Fruit fly (Drosophila melanogaster) whole organism, embryonic: Measurements from ENCODE around the gene CG5381.
A peak's percentile ranks its signal among the peaks of the same experiment; 100 is the strongest.

Source experiments
- ATbp ChIP-seq: fragments of 200-800 bp; sonication (Bioruptor generic); optimal IDR thresholded peaks from 2 replicates; lab custom pipeline; 2017; ENCODE audit warnings: missing biosample characterization, mild to moderate bottlenecking, missing genetic modification characterization, missing genetic modification reagents
- Atf3 ChIP-seq: fragments of 200-800 bp; sonication (Bioruptor generic); optimal IDR thresholded peaks from 3 replicates; lab custom pipeline; 2016; ENCODE audit warnings: missing biosample characterization, missing genetic modification characterization
- Bdp1 ChIP-seq: fragments of 200-800 bp; sonication (Bioruptor generic); optimal IDR thresholded peaks from 3 replicates; lab custom pipeline; 2016; ENCODE audit warnings: missing biosample characterization, missing genetic modification characterization
- C15 ChIP-seq: fragments of 200-800 bp; sonication (Bioruptor generic); IDR thresholded peaks from 3 replicates; pipeline ENCODE4 v1.3.6; 2022; ENCODE audit warnings: missing biosample characterization, missing genetic modification characterization
- CG10321 ChIP-seq: fragments of 200-800 bp; sonication (Bioruptor generic); IDR thresholded peaks from 2 replicates; pipeline ENCODE4 v1.3.6; 2022; ENCODE audit warnings: missing biosample characterization, missing genetic modification characterization
- CG10462 ChIP-seq: fragments of 200-800 bp; sonication (Bioruptor generic); optimal IDR thresholded peaks from 2 replicates; lab custom pipeline; 2016; ENCODE audit warnings: missing biosample characterization, missing genetic modification characterization
- CG10654 ChIP-seq: fragments of 200-800 bp; sonication (Bioruptor generic); optimal IDR thresholded peaks from 2 replicates; lab custom pipeline; 2016; ENCODE audit warnings: missing biosample characterization, missing genetic modification characterization
- CG11696 ChIP-seq: fragments of 200-800 bp; sonication (Bioruptor generic); IDR thresholded peaks from 2 replicates; pipeline ENCODE4 v1.3.6; 2022; ENCODE audit warnings: missing biosample characterization, missing genetic modification characterization
- CG12155 ChIP-seq: fragments of 200-800 bp; sonication (Bioruptor generic); optimal IDR thresholded peaks from 3 replicates; lab custom pipeline; 2016; ENCODE audit warnings: missing biosample characterization, missing genetic modification characterization
- CG13894 ChIP-seq: fragments of 200-800 bp; sonication (Bioruptor generic); optimal IDR thresholded peaks from 3 replicates; lab custom pipeline; 2018; ENCODE audit warnings: missing biosample characterization, mild to moderate bottlenecking, missing genetic modification characterization, moderate library complexity
- CG15479 ChIP-seq: fragments of 200-800 bp; sonication (Bioruptor generic); optimal IDR thresholded peaks from 3 replicates; lab custom pipeline; 2019; ENCODE audit warnings: missing biosample characterization, mild to moderate bottlenecking, missing genetic modification characterization, moderate library complexity
- CG15514 ChIP-seq: fragments of 200-800 bp; sonication (Bioruptor generic); optimal IDR thresholded peaks from 3 replicates; lab custom pipeline; 2017; ENCODE audit warnings: missing biosample characterization, missing genetic modification characterization, mild to moderate bottlenecking, moderate library complexity, missing genetic modification reagents
- CG1603 ChIP-seq: fragments of 200-800 bp; sonication (Bioruptor generic); optimal IDR thresholded peaks from 2 replicates; lab custom pipeline; 2019; ENCODE audit warnings: missing biosample characterization, mild to moderate bottlenecking, missing genetic modification characterization, moderate library complexity
- CG16813 ChIP-seq: fragments of 200-800 bp; sonication (Bioruptor generic); IDR thresholded peaks from 3 replicates; pipeline ENCODE4 v1.3.6; 2022; ENCODE audit warnings: missing biosample characterization, missing genetic modification characterization; ENCODE audit not compliant: partially characterized antibody
- CG17328 ChIP-seq: fragments of 200-800 bp; sonication (Bioruptor generic); IDR thresholded peaks from 2 replicates; pipeline ENCODE4 v1.3.6; 2022; ENCODE audit warnings: missing biosample characterization, missing genetic modification characterization
- CG2199 ChIP-seq: fragments of 200-800 bp; sonication (Bioruptor generic); IDR thresholded peaks from 3 replicates; pipeline ENCODE4 v1.3.6; 2022; ENCODE audit warnings: missing biosample characterization, missing genetic modification characterization
- CG3995 ChIP-seq: fragments of 200-800 bp; sonication (Bioruptor generic); optimal IDR thresholded peaks from 3 replicates; lab custom pipeline; 2016; ENCODE audit warnings: missing biosample characterization, missing genetic modification characterization
- CG4854 ChIP-seq: fragments of 200-800 bp; sonication (Bioruptor generic); optimal IDR thresholded peaks from 2 replicates; lab custom pipeline; 2016; ENCODE audit warnings: missing biosample characterization, missing genetic modification characterization, inconsistent platforms
- CG5180 ChIP-seq: fragments of 200-800 bp; sonication (Bioruptor generic); optimal IDR thresholded peaks from 3 replicates; lab custom pipeline; 2017; ENCODE audit warnings: missing biosample characterization, missing genetic modification characterization, mild to moderate bottlenecking, moderate library complexity, missing genetic modification reagents
- CG7271 ChIP-seq: fragments of 200-800 bp; sonication (Bioruptor generic); optimal IDR thresholded peaks from 2 replicates; lab custom pipeline; 2018; ENCODE audit warnings: missing biosample characterization, mild to moderate bottlenecking, missing genetic modification characterization, moderate library complexity
- CG7372 ChIP-seq: fragments of 200-800 bp; sonication (Bioruptor generic); IDR thresholded peaks from 2 replicates; pipeline ENCODE4 v1.3.6; 2022; ENCODE audit warnings: missing biosample characterization, missing genetic modification characterization
- CG9876 ChIP-seq: fragments of 200-800 bp; sonication (Bioruptor generic); optimal IDR thresholded peaks from 2 replicates; lab custom pipeline; 2016; ENCODE audit warnings: missing biosample characterization, missing genetic modification characterization
- D19B ChIP-seq: fragments of 200-800 bp; sonication (Bioruptor generic); optimal IDR thresholded peaks from 2 replicates; lab custom pipeline; 2017; ENCODE audit warnings: missing biosample characterization, mild to moderate bottlenecking, missing genetic modification characterization
- Dek ChIP-seq: fragments of 200-800 bp; sonication (Bioruptor generic); optimal IDR thresholded peaks from 3 replicates; lab custom pipeline; 2019; ENCODE audit warnings: missing biosample characterization, mild to moderate bottlenecking, missing genetic modification characterization, moderate library complexity
- E2f2 ChIP-seq: fragments of 200-800 bp; sonication (Bioruptor generic); IDR thresholded peaks from 2 replicates; pipeline ENCODE4 v1.3.6; 2022; ENCODE audit warnings: missing biosample characterization, missing genetic modification characterization
- Gsc ChIP-seq: fragments of 200-800 bp; sonication (Bioruptor generic); IDR thresholded peaks from 2 replicates; pipeline ENCODE4 v1.3.6; 2022; ENCODE audit warnings: missing biosample characterization, missing genetic modification characterization
- H15 ChIP-seq: fragments of 200-800 bp; sonication (Bioruptor generic); IDR thresholded peaks from 3 replicates; pipeline ENCODE4 v1.3.6; 2022; ENCODE audit warnings: missing biosample characterization, missing genetic modification characterization
- Hand ChIP-seq: fragments of 200-800 bp; sonication (Bioruptor generic); optimal IDR thresholded peaks from 2 replicates; lab custom pipeline; 2017; ENCODE audit warnings: mild to moderate bottlenecking, missing biosample characterization, missing genetic modification reagents, missing genetic modification characterization
- Hey ChIP-seq: fragments of 200-800 bp; sonication (Bioruptor generic); optimal IDR thresholded peaks from 3 replicates; lab custom pipeline; 2018; ENCODE audit warnings: missing biosample characterization, mild to moderate bottlenecking, missing genetic modification characterization
- Meics ChIP-seq: fragments of 200-800 bp; sonication (Bioruptor generic); optimal IDR thresholded peaks from 2 replicates; lab custom pipeline; 2017; ENCODE audit warnings: missing biosample characterization, mild to moderate bottlenecking, missing genetic modification characterization
- NC2β ChIP-seq: fragments of 200-800 bp; sonication (Bioruptor generic); optimal IDR thresholded peaks from 2 replicates; lab custom pipeline; 2016; ENCODE audit warnings: missing biosample characterization, missing genetic modification characterization
- Oli ChIP-seq: fragments of 200-800 bp; sonication (Bioruptor generic); optimal IDR thresholded peaks from 2 replicates; lab custom pipeline; 2018; ENCODE audit warnings: missing biosample characterization, mild to moderate bottlenecking, missing genetic modification characterization, moderate library complexity
- Pdp1 ChIP-seq, 2 experiments: fragments of 200-800 bp; sonication (Bioruptor generic); optimal IDR thresholded peaks; 3 replicates each; lab custom pipeline; 2016; ENCODE audit warnings: missing biosample characterization in 2 of 2, missing genetic modification characterization in 2 of 2, mild to moderate bottlenecking in 1 of 2, moderate library complexity in 1 of 2
- Ptx1 ChIP-seq: fragments of 200-800 bp; sonication (Bioruptor generic); IDR thresholded peaks from 2 replicates; pipeline ENCODE4 v1.3.6; 2022; ENCODE audit warnings: missing biosample characterization, missing genetic modification characterization
- Ravus ChIP-seq: fragments of 200-800 bp; sonication (Bioruptor generic); IDR thresholded peaks from 2 replicates; pipeline ENCODE4 v1.3.6; 2022; ENCODE audit warnings: missing biosample characterization, missing genetic modification characterization
- Rx ChIP-seq: fragments of 200-800 bp; sonication (Bioruptor generic); IDR thresholded peaks from 2 replicates; pipeline ENCODE4 v1.3.6; 2022; ENCODE audit warnings: missing biosample characterization, missing genetic modification characterization
- Six4 ChIP-seq: fragments of 200-800 bp; sonication (Bioruptor generic); optimal IDR thresholded peaks from 2 replicates; lab custom pipeline; 2016; ENCODE audit warnings: missing biosample characterization, missing genetic modification characterization
- Sry-δ ChIP-seq: fragments of 200-800 bp; sonication (Bioruptor generic); optimal IDR thresholded peaks from 2 replicates; lab custom pipeline; 2016; ENCODE audit warnings: missing biosample characterization, missing genetic modification characterization
- aop ChIP-seq: fragments of 200-800 bp; sonication (Bioruptor generic); IDR thresholded peaks from 2 replicates; pipeline ENCODE4 v1.3.6; 2022; ENCODE audit warnings: missing biosample characterization, missing genetic modification characterization
- ase ChIP-seq: fragments of 200-800 bp; sonication (Bioruptor generic); IDR thresholded peaks from 3 replicates; pipeline ENCODE4 v1.3.6; 2022; ENCODE audit warnings: missing biosample characterization, missing genetic modification characterization
- cas ChIP-seq: fragments of 200-800 bp; sonication (Bioruptor generic); IDR thresholded peaks from 2 replicates; pipeline ENCODE4 v1.3.6; 2022; ENCODE audit warnings: missing biosample characterization, missing genetic modification characterization
- fru ChIP-seq: fragments of >200 bp; optimal IDR thresholded peaks from 2 replicates; lab custom pipeline; 2017
- gfzf ChIP-seq: fragments of 200-800 bp; sonication (Bioruptor generic); optimal IDR thresholded peaks from 2 replicates; lab custom pipeline; 2016; ENCODE audit warnings: missing biosample characterization, mild to moderate bottlenecking, missing genetic modification characterization, moderate library complexity
- her ChIP-seq: fragments of 200-800 bp; sonication (Bioruptor generic); optimal IDR thresholded peaks from 2 replicates; lab custom pipeline; 2016; ENCODE audit warnings: missing biosample characterization, missing genetic modification characterization
- jing ChIP-seq: fragments of 200-800 bp; sonication (Bioruptor generic); optimal IDR thresholded peaks from 2 replicates; lab custom pipeline; 2018; ENCODE audit warnings: missing biosample characterization, mild to moderate bottlenecking, missing genetic modification characterization
- lmd ChIP-seq: fragments of 200-800 bp; sonication (Bioruptor generic); IDR thresholded peaks from 2 replicates; pipeline ENCODE4 v1.3.6; 2022; ENCODE audit warnings: missing biosample characterization, missing genetic modification characterization
- nmo ChIP-seq: fragments of 200-800 bp; sonication (Bioruptor generic); optimal IDR thresholded peaks from 2 replicates; lab custom pipeline; 2018; ENCODE audit warnings: missing biosample characterization, mild to moderate bottlenecking, missing genetic modification characterization, moderate library complexity
- pita ChIP-seq: fragments of 200-800 bp; sonication (Bioruptor generic); optimal IDR thresholded peaks from 2 replicates; lab custom pipeline; 2017; ENCODE audit warnings: missing biosample characterization, mild to moderate bottlenecking, missing genetic modification characterization
- row ChIP-seq: fragments of 200-800 bp; sonication (Bioruptor generic); IDR thresholded peaks from 3 replicates; pipeline ENCODE4 v1.3.6; 2022; ENCODE audit warnings: missing biosample characterization, missing genetic modification characterization
- sc ChIP-seq, 3 experiments: fragments of >200 bp in 2 of 3; fragments of 200-800 bp in 1 of 3; sonication (Bioruptor generic) in 1 of 3; optimal IDR thresholded peaks; 2 replicates in 2 of 3; 3 replicates in 1 of 3; lab custom pipeline; 2017; ENCODE audit warnings: mild to moderate bottlenecking in 1 of 3, missing biosample characterization in 1 of 3, missing genetic modification characterization in 1 of 3, missing genetic modification reagents in 1 of 3
- sna ChIP-seq: fragments of 200-800 bp; sonication (Bioruptor generic); IDR thresholded peaks from 2 replicates; pipeline ENCODE4 v1.3.6; 2022; ENCODE audit warnings: missing biosample characterization, missing genetic modification characterization; ENCODE audit not compliant: partially characterized antibody
- toy ChIP-seq: fragments of 200-800 bp; sonication (Bioruptor generic); IDR thresholded peaks from 2 replicates; pipeline ENCODE4 v1.3.6; 2022; ENCODE audit warnings: missing biosample characterization, missing genetic modification characterization

CG5381 gene

DNA sequence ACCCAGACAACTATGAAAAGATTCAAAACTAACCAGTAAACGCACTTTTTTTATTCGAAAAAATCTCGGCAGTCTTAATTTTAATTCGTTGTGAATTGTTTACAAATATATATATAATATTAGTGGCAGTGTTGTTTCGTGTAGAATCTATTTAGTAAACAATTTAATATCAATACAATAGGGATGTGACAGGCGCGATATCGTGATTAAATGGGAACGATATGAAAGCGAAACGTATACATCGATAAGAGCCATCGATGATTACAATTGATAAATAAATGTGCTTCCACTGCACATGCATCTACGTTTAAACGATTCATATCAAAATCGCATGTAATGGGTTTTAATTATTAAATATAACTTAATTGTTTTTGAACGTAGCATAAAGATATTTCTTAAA is 45.5 kb downstream of the CG5381 start (continued):
- TF ChIP-seq CG13894 (no peak), CG15514 (no peak), NC2β (no peak), nmo (GFP tag; lab: Kevin White, UChicago) (peak; percentile 16), aop (GFP tag; lab: Robert Waterston, UW) (no peak), ase (no peak), CG10654 (GFP tag; lab: Kevin White, UChicago) (no peak), Hey (tag; lab: Kevin White, UChicago) (no peak), C15 (no peak), Gsc (GFP tag; lab: Robert Waterston, UW) (no peak), D19B (no peak), Rx (GFP tag; lab: Robert Waterston, UW) (no peak), row (GFP tag; lab: Robert Waterston, UW) (peak; percentile 84), Six4 (no peak), Sry-δ (GFP tag; lab: Kevin White, UChicago) (peak; percentile 87), CG17328 (GFP tag; lab: Robert Waterston, UW) (no peak), Oli (tag; lab: Kevin White, UChicago) (no peak), toy (GFP tag; lab: Robert Waterston, UW) (no peak), Dek (tag; lab: Kevin White, UChicago) (no peak), CG10462 (GFP tag; lab: Kevin White, UChicago) (no peak), CG16813 (GFP tag; lab: Robert Waterston, UW) (peak; percentile 90), Bdp1 (no peak), Meics (GFP tag; lab: Kevin White, UChicago) (no peak), Atf3 (GFP tag; lab: Kevin White, UChicago) (no peak), CG1603 (tag; lab: Kevin White, UChicago) (peak; percentile 90), Ptx1 (GFP tag; lab: Robert Waterston, UW) (no peak), pita (no peak), CG11696 (GFP tag; lab: Robert Waterston, UW) (no peak), CG5180 (GFP tag; lab: Kevin White, UChicago) (no peak), fru (no peak), her (GFP tag; lab: Kevin White, UChicago) (no peak), jing (GFP tag; lab: Kevin White, UChicago) (no peak), ATbp (GFP tag; lab: Kevin White, UChicago) (no peak), CG7271 (no peak), CG4854 (no peak), CG7372 (GFP tag; lab: Robert Waterston, UW) (no peak), sna (peak; percentile 79), lmd (GFP tag; lab: Robert Waterston, UW) (no peak), Pdp1 (GFP tag; optimal IDR thresholded peaks at IDR 0.05; lab: Kevin White, UChicago) (no peak), CG15479 (GFP tag; lab: Kevin White, UChicago) (no peak), Ravus (GFP tag; lab: Robert Waterston, UW) (no peak), gfzf (no peak), CG3995 (GFP tag; lab: Kevin White, UChicago) (peak; percentile 90), CG12155 (GFP tag; lab: Kevin White, UChicago) (no peak), CG2199 (GFP tag; lab: Robert Waterston, UW) (no peak), E2f2 (GFP tag; lab: Robert Waterston, UW) (no peak), CG9876 (GFP tag; lab: Kevin White, UChicago) (no peak), Hand (GFP tag; lab: Kevin White, UChicago) (no peak), H15 (GFP tag; lab: Robert Waterston, UW) (no peak), cas (GFP tag; lab: Robert Waterston, UW) (no peak), sc (optimal IDR thresholded peaks at IDR 0.05; lab: Kevin White, UChicago) (no peak), sc (GFP tag; optimal IDR thresholded peaks at IDR 0.05; lab: Kevin White, UChicago) (no peak), CG10321 (GFP tag; lab: Robert Waterston, UW) (no peak)
